Fruit fly (Drosophila melanogaster) S2 (cell line): ENCODE data around the gene CG8353.

ENCODE experiments used
- CG8478 ChIP-seq: fragments of >200 bp; optimal IDR thresholded peaks from 2 replicates; lab custom pipeline; 2018
- CTCF ChIP-seq, 2 experiments: fragments of >200 bp; optimal IDR thresholded peaks; 2 replicates each; lab custom pipeline; 2018

DNA sequence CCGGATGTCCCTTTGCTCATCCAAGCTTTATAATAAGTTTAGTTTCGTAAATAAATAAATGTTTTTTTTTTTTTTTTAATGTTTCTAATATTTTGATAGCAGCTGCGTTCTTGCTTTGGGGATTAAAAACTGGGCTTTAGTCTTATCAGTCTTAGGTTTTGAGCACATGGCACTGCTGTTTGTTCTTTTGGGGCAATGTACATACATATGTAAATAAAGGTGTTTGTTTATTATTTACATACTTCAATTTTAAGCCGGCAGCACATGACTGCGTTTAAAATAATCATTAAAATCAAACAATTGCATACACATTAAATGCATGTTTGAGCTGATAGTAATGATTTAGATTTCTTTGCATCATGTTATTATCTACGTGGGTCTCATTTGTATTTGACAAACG, 49.6 kb upstream of the CG8353 start:
- TF ChIP-seq CTCF (optimal IDR thresholded peaks at IDR 0.05; lab: Kevin White, UChicago) (no peak), CG8478 (no peak)
